Fruit fly (Drosophila melanogaster): ENCODE measurements around the gene stck.

DNA sequence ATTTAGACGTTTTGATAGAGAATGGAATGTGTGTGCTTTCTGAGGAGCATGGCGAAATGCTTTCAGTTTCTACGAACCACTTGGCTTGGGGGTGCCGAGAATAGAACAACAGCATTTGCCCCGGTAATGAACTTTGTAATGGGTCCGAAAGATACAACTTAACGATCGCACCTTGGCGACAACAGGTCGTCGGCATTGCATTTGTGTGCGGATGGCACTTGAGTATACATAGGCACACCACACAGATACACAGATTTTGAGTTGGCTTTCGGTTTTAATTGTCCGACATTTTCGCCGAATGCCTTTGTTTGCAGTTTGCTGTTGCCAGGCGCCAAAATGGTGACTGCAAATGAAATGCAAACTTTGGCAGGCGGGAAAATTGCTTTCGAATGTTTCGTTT lies 2.8 kb upstream of the stck start:
- TF ChIP-seq CG8478 (optimal IDR thresholded peaks at IDR 0.05) (no peak), CTCF (optimal IDR thresholded peaks at IDR 0.05) (no peak)
